Worm (Caenorhabditis elegans) whole organism, late embryonic: ENCODE results near the gene F56F11.1.

ENCODE experiments used
- C08G9.2 ChIP-seq: sonication (generic microtip); optimal IDR thresholded peaks from 2 replicates; lab custom pipeline; 2016; ENCODE audit warnings: mild to moderate bottlenecking, missing genetic modification characterization, moderate library complexity, missing compliant biosample characterization
- ceh-14 ChIP-seq: sonication (generic microtip); optimal IDR thresholded peaks from 2 replicates; lab custom pipeline; 2016; ENCODE audit warnings: missing genotype, missing genetic modification characterization, missing compliant biosample characterization
- dve-1 ChIP-seq: sonication (generic microtip); optimal IDR thresholded peaks from 2 replicates; lab custom pipeline; 2017; ENCODE audit warnings: antibody characterized with exemption, mild to moderate bottlenecking, missing genetic modification characterization, missing compliant biosample characterization
- elt-2 ChIP-seq: sonication (generic microtip); optimal IDR thresholded peaks from 2 replicates; lab custom pipeline; 2016; ENCODE audit warnings: missing genetic modification reagents, missing genetic modification characterization, missing compliant biosample characterization
- ets-4 ChIP-seq: sonication (generic microtip); optimal IDR thresholded peaks from 2 replicates; lab custom pipeline; 2016; ENCODE audit warnings: missing genetic modification characterization, missing compliant biosample characterization
- fkh-10 ChIP-seq: fragments of 150-350 bp; optimal IDR thresholded peaks from 2 replicates; lab custom pipeline; 2014; ENCODE audit warnings: missing biosample characterization, missing genetic modification reagents, missing genetic modification characterization
- hlh-30 ChIP-seq: sonication (generic microtip); optimal IDR thresholded peaks from 2 replicates; lab custom pipeline; 2017; ENCODE audit warnings: antibody characterized with exemption, missing genetic modification characterization, missing compliant biosample characterization; ENCODE audit not compliant: insufficient read depth
- nhr-11 ChIP-seq: fragments of 150-350 bp; optimal IDR thresholded peaks from 2 replicates; lab custom pipeline; 2014; ENCODE audit warnings: missing biosample characterization, missing genetic modification characterization
- npax-4 ChIP-seq: sonication (generic microtip); optimal IDR thresholded peaks from 2 replicates; lab custom pipeline; 2016; ENCODE audit warnings: missing genetic modification characterization, missing compliant biosample characterization
- pha-2 ChIP-seq: sonication (generic microtip); optimal IDR thresholded peaks from 2 replicates; lab custom pipeline; 2017; ENCODE audit warnings: mild to moderate bottlenecking, missing genetic modification characterization, missing compliant biosample characterization
- rnt-1 ChIP-seq: sonication (generic microtip); optimal IDR thresholded peaks from 2 replicates; lab custom pipeline; 2016; ENCODE audit warnings: missing genetic modification characterization, missing compliant biosample characterization
- syd-9 ChIP-seq: sonication (generic microtip); optimal IDR thresholded peaks from 2 replicates; lab custom pipeline; 2016; ENCODE audit warnings: mild to moderate bottlenecking, missing genetic modification characterization, moderate library complexity, missing compliant biosample characterization
- ztf-16 ChIP-seq: sonication (generic microtip); optimal IDR thresholded peaks from 2 replicates; lab custom pipeline; 2017; ENCODE audit warnings: missing genetic modification characterization, missing compliant biosample characterization

DNA sequence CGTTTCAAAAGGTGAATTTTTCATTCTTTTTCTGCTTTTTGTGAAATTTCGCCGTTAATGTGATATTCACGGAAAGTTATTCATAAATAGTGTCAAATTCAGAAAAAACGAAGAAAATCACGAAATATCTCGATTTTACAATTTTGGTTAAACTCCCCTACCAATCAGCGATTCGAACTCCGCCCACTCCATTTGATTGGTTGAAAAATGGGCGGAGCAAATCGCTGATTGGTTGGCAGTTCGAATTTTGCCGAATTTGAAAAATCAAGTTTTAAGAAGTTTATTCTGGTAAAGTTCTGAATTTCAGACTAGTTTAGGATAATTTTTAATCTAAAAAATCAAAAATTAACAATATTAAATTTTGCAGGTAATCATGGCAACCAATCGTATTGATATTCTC is 26.9 kb upstream of the F56F11.1 start:
- TF ChIP-seq dve-1 (tag; lab: Kevin White, UChicago) (no peak), npax-4 (tag; lab: Kevin White, UChicago) (no peak), C08G9.2 (no peak), nhr-11 (no peak), ets-4 (no peak), ztf-16 (tag; lab: Kevin White, UChicago) (no peak), syd-9 (tag; lab: Kevin White, UChicago) (no peak), fkh-10 (GFP tag; lab: Kevin White, UChicago) (no peak), hlh-30 (tag; lab: Kevin White, UChicago) (no peak), rnt-1 (tag; lab: Kevin White, UChicago) (no peak), pha-2 (no peak), ceh-14 (tag; lab: Kevin White, UChicago) (no peak), elt-2 (tag; lab: Kevin White, UChicago) (no peak)
